Comparison of ENCODE assay signal across 4 fruit fly cellular contexts in genomic region chr3R:7749993-7750392, dm6.
TF ChIP-seq lines count a peak whose summit lies in the region.

pyd3 (minus strand) TSS chr3R:7750079.

- TF ChIP-seq CTCF in whole organism, embryonic (GFP tag; optimal IDR thresholded peaks at IDR 0.05; lab: Kevin White, UChicago), result no peak

TF ChIP-seq in whole organism, adult, 20 proteins besides CTCF, POLR2A, EP300 and RAD21:
- TF ChIP-seq CG33017 (tag; optimal IDR thresholded peaks at IDR 0.05; lab: Kevin White, UChicago) (peak; percentile 16), Mnt (GFP tag; optimal IDR thresholded peaks at IDR 0.05; lab: Kevin White, UChicago) (no peak)

TF ChIP-seq in whole organism, embryonic, 481 proteins besides CTCF, POLR2A, EP300 and RAD21 (continues in another document):
- TF ChIP-seq Hr51 (GFP tag; optimal IDR thresholded peaks at IDR 0.05; lab: Kevin White, UChicago), result peak in 1 of 2 experiments; percentile 24
- no peak for TF ChIP-seq chn (GFP tag; optimal IDR thresholded peaks at IDR 0.05; lab: Kevin White, UChicago)
- no peak for TF ChIP-seq al (GFP tag; IDR thresholded peaks at IDR 0.05; lab: Robert Waterston, UW)
- TF ChIP-seq grau (tag; optimal IDR thresholded peaks at IDR 0.05; lab: Kevin White, UChicago), result peak; percentile 56
- no peak for TF ChIP-seq fu2 (GFP tag; optimal IDR thresholded peaks at IDR 0.05; lab: Kevin White, UChicago)
- TF ChIP-seq CG9437 (GFP tag; optimal IDR thresholded peaks at IDR 0.05; lab: Kevin White, UChicago), result no peak
- no peak for TF ChIP-seq phol (tag; optimal IDR thresholded peaks at IDR 0.05; lab: Kevin White, UChicago)
- peak; percentile 70 to 73 for TF ChIP-seq Trl (optimal IDR thresholded peaks at IDR 0.05; lab: Kevin White, UChicago)
- no peak for TF ChIP-seq Trl (GFP tag; optimal IDR thresholded peaks at IDR 0.05; lab: Kevin White, UChicago)
- peak; percentile 19 for TF ChIP-seq CG8388 (GFP tag; optimal IDR thresholded peaks at IDR 0.05; lab: Kevin White, UChicago)
- TF ChIP-seq CG3163 (GFP tag; optimal IDR thresholded peaks at IDR 0.05; lab: Kevin White, UChicago), result no peak
- TF ChIP-seq CG10979 (tag; optimal IDR thresholded peaks at IDR 0.05; lab: Kevin White, UChicago), result no peak
- peak; percentile 53 for TF ChIP-seq D19A (tag; optimal IDR thresholded peaks at IDR 0.05; lab: Kevin White, UChicago)
- TF ChIP-seq CG15269 (tag; optimal IDR thresholded peaks at IDR 0.05; lab: Kevin White, UChicago), result peak; percentile 16
- TF ChIP-seq CG13424 (tag; optimal IDR thresholded peaks at IDR 0.05; lab: Kevin White, UChicago), result peak; percentile 15
- TF ChIP-seq luna (GFP tag; optimal IDR thresholded peaks at IDR 0.05; lab: Kevin White, UChicago), result no peak
- TF ChIP-seq sd (tag; optimal IDR thresholded peaks at IDR 0.05; lab: Kevin White, UChicago), result peak; percentile 11
- TF ChIP-seq Hey (tag; optimal IDR thresholded peaks at IDR 0.05; lab: Kevin White, UChicago), result no peak
- no peak for TF ChIP-seq CG4707 (GFP tag; optimal IDR thresholded peaks at IDR 0.05; lab: Kevin White, UChicago)
- TF ChIP-seq CG15011 (GFP tag; optimal IDR thresholded peaks at IDR 0.05; lab: Kevin White, UChicago), result no peak
- no peak for TF ChIP-seq amos (GFP tag; IDR thresholded peaks at IDR 0.05; lab: Robert Waterston, UW; ENCODE audit: partially characterized antibody)
- peak; percentile 27 for TF ChIP-seq dmrt99B (tag; optimal IDR thresholded peaks at IDR 0.05; lab: Kevin White, UChicago)
- peak; percentile 98 for TF ChIP-seq CG11696 (GFP tag; IDR thresholded peaks at IDR 0.05; lab: Robert Waterston, UW)
- TF ChIP-seq Hsf (GFP tag; optimal IDR thresholded peaks at IDR 0.05; lab: Kevin White, UChicago), result no peak
- TF ChIP-seq ranshi (GFP tag; IDR thresholded peaks at IDR 0.05; lab: Robert Waterston, UW), result peak; percentile 25; the same call in 1 of the 2 replicates
- no peak for TF ChIP-seq CG17328 (GFP tag; IDR thresholded peaks at IDR 0.05; lab: Robert Waterston, UW)
- no peak for TF ChIP-seq CG15601 (tag; optimal IDR thresholded peaks at IDR 0.05; lab: Kevin White, UChicago)
- no peak for TF ChIP-seq crol (GFP tag; IDR thresholded peaks at IDR 0.05; lab: Robert Waterston, UW)
- TF ChIP-seq mirr (GFP tag; optimal IDR thresholded peaks at IDR 0.05; lab: Kevin White, UChicago), result no peak
- TF ChIP-seq CG6689 (GFP tag; IDR thresholded peaks at IDR 0.05; lab: Robert Waterston, UW), result 0 out of 2 replicates have a peak, but pooled peaks have one; percentile 26

TF ChIP-seq in whole organism, prepupa, 60 proteins besides CTCF, POLR2A, EP300 and RAD21 (continues in another document):
- TF ChIP-seq CG3919 (GFP tag; optimal IDR thresholded peaks at IDR 0.05; lab: Kevin White, UChicago) (no peak), CG6276 (GFP tag; optimal IDR thresholded peaks at IDR 0.05; lab: Kevin White, UChicago) (no peak), achi (GFP tag; optimal IDR thresholded peaks at IDR 0.05; lab: Kevin White, UChicago) (peak; percentile 5), Lpt (GFP tag; optimal IDR thresholded peaks at IDR 0.05; lab: Kevin White, UChicago) (no peak), CG6163 (GFP tag; IDR thresholded peaks at IDR 0.05; lab: Robert Waterston, UW) (0 out of 3 replicates have a peak, but pooled peaks have one; percentile 15), CG6808 (GFP tag; optimal IDR thresholded peaks at IDR 0.05; lab: Kevin White, UChicago) (peak; percentile 6), CG3032 (tag; optimal IDR thresholded peaks at IDR 0.05; lab: Kevin White, UChicago) (no peak), CG31627 (GFP tag; optimal IDR thresholded peaks at IDR 0.05; lab: Kevin White, UChicago) (no peak), CG10631 (GFP tag; optimal IDR thresholded peaks at IDR 0.05; lab: Kevin White, UChicago) (no peak), OdsH (GFP tag; optimal IDR thresholded peaks at IDR 0.05; lab: Kevin White, UChicago) (no peak), Hr38 (GFP tag; optimal IDR thresholded peaks at IDR 0.05; lab: Kevin White, UChicago) (no peak), dac (GFP tag; optimal IDR thresholded peaks at IDR 0.05; lab: Kevin White, UChicago) (no peak), CG11294 (GFP tag; IDR thresholded peaks at IDR 0.05; lab: Robert Waterston, UW) (no peak), spab (GFP tag; optimal IDR thresholded peaks at IDR 0.05; lab: Kevin White, UChicago) (no peak), Sox102F (GFP tag; optimal IDR thresholded peaks at IDR 0.05; lab: Kevin White, UChicago) (no peak), fd85E (GFP tag; optimal IDR thresholded peaks at IDR 0.05; lab: Kevin White, UChicago) (no peak), CG11762 (GFP tag; optimal IDR thresholded peaks at IDR 0.05; lab: Kevin White, UChicago; ENCODE audit: insufficient read depth) (no peak), CG9139 (GFP tag; optimal IDR thresholded peaks at IDR 0.05; lab: Kevin White, UChicago) (no peak), acj6 (GFP tag; optimal IDR thresholded peaks at IDR 0.05; lab: Kevin White, UChicago) (no peak), topi (GFP tag; optimal IDR thresholded peaks at IDR 0.05; lab: Kevin White, UChicago) (no peak), Sox14 (GFP tag; optimal IDR thresholded peaks at IDR 0.05; lab: Kevin White, UChicago) (no peak), dsx (GFP tag; optimal IDR thresholded peaks at IDR 0.05; lab: Kevin White, UChicago; ENCODE audit: poor library complexity, severe bottlenecking) (no peak), Ets96B (tag; optimal IDR thresholded peaks at IDR 0.05; lab: Kevin White, UChicago) (peak; percentile 51), CG4318 (GFP tag; optimal IDR thresholded peaks at IDR 0.05; lab: Kevin White, UChicago) (no peak), Eip93F (GFP tag; optimal IDR thresholded peaks at IDR 0.05; lab: Kevin White, UChicago) (no peak), esn (GFP tag; optimal IDR thresholded peaks at IDR 0.05; lab: Kevin White, UChicago) (no peak), Eip78C (GFP tag; lab: Kevin White, UChicago) (peak; percentile 34), CG8119 (GFP tag; IDR thresholded peaks at IDR 0.05; lab: Robert Waterston, UW) (no peak), CG7368 (GFP tag; optimal IDR thresholded peaks at IDR 0.05; lab: Kevin White, UChicago) (no peak), Gug (GFP tag; IDR thresholded peaks at IDR 0.05; lab: Robert Waterston, UW) (no peak), CG8632 (GFP tag; optimal IDR thresholded peaks at IDR 0.05; lab: Kevin White, UChicago) (no peak), vri (GFP tag; optimal IDR thresholded peaks at IDR 0.05; lab: Kevin White, UChicago) (no peak), Hr4 (GFP tag; optimal IDR thresholded peaks at IDR 0.05; lab: Kevin White, UChicago) (peak; percentile 16)

TF ChIP-seq in whole organism, pupa, 21 proteins besides CTCF, POLR2A, EP300 and RAD21:
- TF ChIP-seq CG4496 (GFP tag; IDR thresholded peaks at IDR 0.05; lab: Robert Waterston, UW), result peak; percentile 54; the same call in 1 of the 3 replicates
- TF ChIP-seq Snoo (tag; optimal IDR thresholded peaks at IDR 0.05; lab: Kevin White, UChicago), result no peak
- TF ChIP-seq Ets98B (GFP tag; IDR thresholded peaks at IDR 0.05; lab: Robert Waterston, UW), result peak; percentile 50
- no peak for TF ChIP-seq CG13204 (GFP tag; optimal IDR thresholded peaks at IDR 0.05; lab: Kevin White, UChicago)
- TF ChIP-seq D1 (tag; optimal IDR thresholded peaks at IDR 0.05; lab: Kevin White, UChicago), result no peak
- peak; percentile 48 for TF ChIP-seq CG14655 (GFP tag; optimal IDR thresholded peaks at IDR 0.05; lab: Kevin White, UChicago)
- TF ChIP-seq rn (GFP tag; IDR thresholded peaks at IDR 0.05; lab: Robert Waterston, UW), result no peak
- no peak for TF ChIP-seq Pif1A (GFP tag; optimal IDR thresholded peaks at IDR 0.05; lab: Kevin White, UChicago)
- TF ChIP-seq fd96Ca (GFP tag; IDR thresholded peaks at IDR 0.05; lab: Robert Waterston, UW), result no peak
- TF ChIP-seq EcR (GFP tag; optimal IDR thresholded peaks at IDR 0.05; lab: Kevin White, UChicago), result no peak
- no peak for TF ChIP-seq gl (tag; optimal IDR thresholded peaks at IDR 0.05; lab: Kevin White, UChicago)
- peak; percentile 74 for TF ChIP-seq CG12605 (GFP tag; IDR thresholded peaks at IDR 0.05; lab: Robert Waterston, UW)
- peak; percentile 14 for TF ChIP-seq CG15710 (tag; optimal IDR thresholded peaks at IDR 0.05; lab: Kevin White, UChicago)
- no peak for TF ChIP-seq CG32121 (GFP tag; IDR thresholded peaks at IDR 0.05; lab: Robert Waterston, UW)
- peak; percentile 12 for TF ChIP-seq Pif1B (GFP tag; optimal IDR thresholded peaks at IDR 0.05; lab: Kevin White, UChicago)
- no peak for TF ChIP-seq CG9948 (tag; optimal IDR thresholded peaks at IDR 0.05; lab: Kevin White, UChicago)
- peak; percentile 45 for TF ChIP-seq CG8159 (tag; optimal IDR thresholded peaks at IDR 0.05; lab: Kevin White, UChicago)
- TF ChIP-seq CG10348 (GFP tag; IDR thresholded peaks at IDR 0.05; lab: Robert Waterston, UW), result no peak
- TF ChIP-seq CG34367 (tag; optimal IDR thresholded peaks at IDR 0.05; lab: Kevin White, UChicago), result peak; percentile 31
- no peak for TF ChIP-seq CG17806 (tag; optimal IDR thresholded peaks at IDR 0.05; lab: Kevin White, UChicago)
- peak; percentile 35 for TF ChIP-seq CG8301 (tag; optimal IDR thresholded peaks at IDR 0.05; lab: Kevin White, UChicago)
